Fruit fly (Drosophila melanogaster): Measurements from ENCODE around the gene Gr39b.
A peak's percentile ranks its signal among the peaks of the same experiment; 100 is the strongest.

Gr39b gene

dm6 chr2L:21344203-21344753, 25.2 kb downstream of the Gr39b start, which contains the start of gene Tsp39D (continued):
- TF ChIP-seq CG17361 (GFP tag; IDR thresholded peaks at IDR 0.05) (peak; percentile 60; the same call in 2 of the 3 replicates), HmgD (GFP tag; optimal IDR thresholded peaks at IDR 0.05) (peak; percentile 33), dmrt99B (tag; optimal IDR thresholded peaks at IDR 0.05) (no peak), Nf-YC (tag; optimal IDR thresholded peaks at IDR 0.05) (no peak)

dm6 chr2L:21341706-21342105, 27.8 kb downstream of the Gr39b start:
- no peak for TF ChIP-seq ind (GFP tag; optimal IDR thresholded peaks at IDR 0.05)
- TF ChIP-seq bsh (GFP tag; optimal IDR thresholded peaks at IDR 0.05), result no peak
- TF ChIP-seq CG10979 (tag; optimal IDR thresholded peaks at IDR 0.05), result no peak
- TF ChIP-seq zen (tag; optimal IDR thresholded peaks at IDR 0.05), result peak; percentile 35
- no peak for TF ChIP-seq B-H1 (GFP tag; IDR thresholded peaks at IDR 0.05)
- no peak for TF ChIP-seq CG14860 (GFP tag; IDR thresholded peaks at IDR 0.05; ENCODE audit: partially characterized antibody)
- TF ChIP-seq cad (GFP tag; optimal IDR thresholded peaks at IDR 0.05), result peak; percentile 46
- TF ChIP-seq CG11398 (GFP tag; optimal IDR thresholded peaks at IDR 0.05), result no peak
- no peak for TF ChIP-seq CG14050 (GFP tag; IDR thresholded peaks at IDR 0.05)
- 0 out of 3 replicates have a peak, but pooled peaks have one; percentile 51 for TF ChIP-seq CG2199 (GFP tag; IDR thresholded peaks at IDR 0.05)
- peak; percentile 55 for TF ChIP-seq CG10321 (GFP tag; IDR thresholded peaks at IDR 0.05)

DNA sequence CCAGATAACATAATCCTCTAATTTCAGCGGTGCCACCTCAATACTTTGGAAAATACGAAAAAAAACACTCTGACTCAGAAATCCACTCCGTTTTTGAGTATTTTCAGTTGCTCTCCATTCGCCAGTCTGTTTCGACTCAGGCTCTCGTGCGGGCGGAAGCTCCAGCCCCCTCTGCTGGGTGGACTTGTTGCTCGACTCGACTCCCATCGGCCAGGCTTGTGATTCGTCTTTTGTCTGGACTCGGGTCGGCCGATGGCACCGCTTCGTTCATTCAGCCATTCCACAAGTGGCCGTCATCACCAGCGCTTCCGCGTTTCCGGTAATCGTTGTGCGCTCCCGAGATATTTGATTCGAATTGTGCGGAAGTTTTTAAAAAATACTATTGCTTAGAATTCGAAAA, 38.0 kb downstream of the Gr39b start, which contains the start of gene dimm:
dimm (plus strand) TSS at position 255 of the 400 bp plus-strand sequence.
- TF ChIP-seq gsb-n (tag; optimal IDR thresholded peaks at IDR 0.05) (no peak), CG7839 (tag; optimal IDR thresholded peaks at IDR 0.05) (no peak), pan (optimal IDR thresholded peaks at IDR 0.05) (no peak), pan (GFP tag; optimal IDR thresholded peaks at IDR 0.05 in 1 of 2, IDR thresholded peaks at IDR 0.05 in 1 of 2) (no peak), Vsx1 (GFP tag; optimal IDR thresholded peaks at IDR 0.05) (no peak), CG11695 (GFP tag; IDR thresholded peaks at IDR 0.05) (no peak), Fer1 (GFP tag; optimal IDR thresholded peaks at IDR 0.05) (no peak), tup (GFP tag; optimal IDR thresholded peaks at IDR 0.05) (no peak), sna (GFP tag; IDR thresholded peaks at IDR 0.05; ENCODE audit: partially characterized antibody) (no peak), CG6765 (GFP tag; optimal IDR thresholded peaks at IDR 0.05) (no peak), pros (GFP tag; optimal IDR thresholded peaks at IDR 0.05) (no peak), E2f2 (GFP tag; IDR thresholded peaks at IDR 0.05) (no peak), org-1 (GFP tag; optimal IDR thresholded peaks at IDR 0.05) (no peak), CG17802 (tag; optimal IDR thresholded peaks at IDR 0.05) (no peak), Nf-YC (tag; optimal IDR thresholded peaks at IDR 0.05) (peak; percentile 86), CG4820 (GFP tag; optimal IDR thresholded peaks at IDR 0.05) (no peak), Deaf1 (tag; optimal IDR thresholded peaks at IDR 0.05) (peak; percentile 95), H2.0 (GFP tag; IDR thresholded peaks at IDR 0.05) (no peak), zfh1 (GFP tag; IDR thresholded peaks at IDR 0.05) (0 out of 3 replicates have a peak, but pooled peaks have one; percentile 10), Rfx (GFP tag; IDR thresholded peaks at IDR 0.05) (no peak), Ets65A (GFP tag) (peak; percentile 84), CG2202 (tag; optimal IDR thresholded peaks at IDR 0.05) (no peak), Jarid2 (GFP tag; optimal IDR thresholded peaks at IDR 0.05) (no peak), z (GFP tag; IDR thresholded peaks at IDR 0.05) (peak; percentile 93), CG3838 (GFP tag; optimal IDR thresholded peaks at IDR 0.05) (no peak), CG6654 (GFP tag; optimal IDR thresholded peaks at IDR 0.05) (no peak), croc (GFP tag; conservative IDR thresholded peaks at IDR 0.05) (no peak), Nf-YB (GFP tag; optimal IDR thresholded peaks at IDR 0.05) (peak; percentile 54), CoRest (tag; optimal IDR thresholded peaks at IDR 0.05) (no peak), CG9215 (GFP tag; IDR thresholded peaks at IDR 0.05) (no peak), CG13894 (tag; optimal IDR thresholded peaks at IDR 0.05) (no peak), scrt (GFP tag; optimal IDR thresholded peaks at IDR 0.05) (peak; percentile 98)
